Worm (Caenorhabditis elegans) whole organism, L1 larva: ENCODE data around the gene str-148.

Experiments used
- C04F5.9 ChIP-seq: sonication (generic microtip); optimal IDR thresholded peaks from 2 replicates; lab custom pipeline; 2016; ENCODE audit warnings: missing genetic modification characterization, missing compliant biosample characterization
- alr-1 ChIP-seq: fragments of 200-800 bp; sonication (Bioruptor generic); optimal IDR thresholded peaks from 2 replicates; lab custom pipeline; 2018; ENCODE audit warnings: borderline replicate concordance, mild to moderate bottlenecking, missing genetic modification characterization, missing compliant biosample characterization
- aly-2 ChIP-seq: fragments of 150-350 bp; optimal IDR thresholded peaks from 2 replicates; lab custom pipeline; 2014; ENCODE audit warnings: missing biosample characterization, missing genetic modification characterization
- ama-1 ChIP-seq: fragments of 150-350 bp; optimal IDR thresholded peaks from 2 replicates; lab custom pipeline; 2014
- blmp-1 ChIP-seq: fragments of 150-350 bp; optimal IDR thresholded peaks from 2 replicates; lab custom pipeline; 2014; ENCODE audit warnings: missing biosample characterization, missing genetic modification characterization
- ceh-8 ChIP-seq: fragments of 200-800 bp; sonication (Bioruptor generic); optimal IDR thresholded peaks from 2 replicates; lab custom pipeline; 2018; ENCODE audit warnings: mild to moderate bottlenecking, missing genetic modification characterization, moderate library complexity, missing compliant biosample characterization
- ceh-88 ChIP-seq: fragments of 200-800 bp; sonication (Bioruptor generic); IDR thresholded peaks from 2 replicates; pipeline ENCODE4 v1.3.6; 2022; ENCODE audit warnings: missing genetic modification characterization, missing compliant biosample characterization
- ces-1 ChIP-seq: fragments of 150-350 bp; optimal IDR thresholded peaks from 2 replicates; lab custom pipeline; 2014; ENCODE audit warnings: missing biosample characterization, missing genetic modification reagents, missing genetic modification characterization
- dsc-1 ChIP-seq: sonication (generic microtip); optimal IDR thresholded peaks from 2 replicates; lab custom pipeline; 2016; ENCODE audit warnings: mild to moderate bottlenecking, missing genetic modification characterization, missing compliant biosample characterization
- elt-2 ChIP-seq: sonication (generic microtip); optimal IDR thresholded peaks from 2 replicates; lab custom pipeline; 2016; ENCODE audit warnings: missing genetic modification characterization, mild to moderate bottlenecking, inconsistent platforms, missing compliant biosample characterization, missing genetic modification reagents
- elt-3 ChIP-seq, 6 experiments: fragments of 150-350 bp in 1 of 6; sonication (generic microtip); optimal IDR thresholded peaks; 2 replicates each; lab custom pipeline; 2017 to 2018; ENCODE audit warnings: missing biosample characterization in 6 of 6, missing genetic modification characterization in 6 of 6, inconsistent platforms in 1 of 6
- fkh-4 ChIP-seq: sonication (generic microtip); optimal IDR thresholded peaks from 2 replicates; lab custom pipeline; 2016; ENCODE audit warnings: missing compliant biosample characterization, missing genetic modification characterization, borderline replicate concordance
- fkh-8 ChIP-seq: sonication (generic microtip); optimal IDR thresholded peaks from 2 replicates; lab custom pipeline; 2016; ENCODE audit warnings: mild to moderate bottlenecking, missing genetic modification characterization, missing compliant biosample characterization
- fos-1 ChIP-seq: fragments of 150-350 bp; optimal IDR thresholded peaks from 2 replicates; lab custom pipeline; 2014; ENCODE audit warnings: missing biosample characterization, missing genetic modification characterization
- grh-1 ChIP-seq: fragments of 200-800 bp; sonication (Bioruptor generic); IDR thresholded peaks from 2 replicates; pipeline ENCODE4 v1.3.6; 2022; ENCODE audit warnings: missing genetic modification reagents, missing genetic modification characterization, missing compliant biosample characterization
- hlh-17 ChIP-seq: fragments of 200-800 bp; sonication (Bioruptor generic); optimal IDR thresholded peaks from 2 replicates; lab custom pipeline; 2018; ENCODE audit warnings: missing genetic modification characterization, mild to moderate bottlenecking, missing compliant biosample characterization, moderate library complexity, borderline replicate concordance
- irx-1 ChIP-seq: sonication (generic microtip); optimal IDR thresholded peaks from 2 replicates; lab custom pipeline; 2016; ENCODE audit warnings: missing genetic modification characterization, missing compliant biosample characterization
- lin-13 ChIP-seq: fragments of 150-350 bp; optimal IDR thresholded peaks from 2 replicates; lab custom pipeline; 2014; ENCODE audit warnings: missing biosample characterization, missing genetic modification reagents, missing genetic modification characterization
- lin-14 ChIP-seq: fragments of 200-800 bp; sonication (Bioruptor generic); optimal IDR thresholded peaks from 2 replicates; lab custom pipeline; 2018; ENCODE audit warnings: mild to moderate bottlenecking, missing genetic modification characterization, moderate library complexity, missing compliant biosample characterization
- lin-15B ChIP-seq: fragments of 150-350 bp; sonication (generic microtip); optimal IDR thresholded peaks from 3 replicates; lab custom pipeline; 2014; ENCODE audit warnings: missing biosample characterization, missing genetic modification characterization
- lin-39 ChIP-seq: fragments of 150-350 bp; optimal IDR thresholded peaks from 2 replicates; lab custom pipeline; 2014; ENCODE audit warnings: missing biosample characterization, missing genetic modification reagents, missing genetic modification characterization
- lsy-2 ChIP-seq, 2 experiments: fragments of 150-350 bp; optimal IDR thresholded peaks; 2 replicates each; lab custom pipeline; 2014; ENCODE audit warnings: missing biosample characterization in 2 of 2, missing genetic modification characterization in 2 of 2
- mdl-1 ChIP-seq, 2 experiments: fragments of 150-350 bp; optimal IDR thresholded peaks; 2 replicates each; lab custom pipeline; 2014 to 2017; ENCODE audit warnings: missing biosample characterization in 2 of 2, missing genetic modification characterization in 2 of 2, inconsistent platforms in 1 of 2
- nhr-12 ChIP-seq: sonication (generic microtip); optimal IDR thresholded peaks from 2 replicates; lab custom pipeline; 2017; ENCODE audit warnings: missing biosample characterization, missing genetic modification characterization
- nhr-20 ChIP-seq: sonication (generic microtip); optimal IDR thresholded peaks from 2 replicates; lab custom pipeline; 2016; ENCODE audit warnings: mild to moderate bottlenecking, missing genetic modification characterization, missing compliant biosample characterization
- nhr-237 ChIP-seq: fragments of 150-350 bp; optimal IDR thresholded peaks from 2 replicates; lab custom pipeline; 2014; ENCODE audit warnings: missing biosample characterization, missing genetic modification characterization
- nhr-47 ChIP-seq: sonication (generic microtip); optimal IDR thresholded peaks from 2 replicates; lab custom pipeline; 2016; ENCODE audit warnings: mild to moderate bottlenecking, missing genetic modification characterization, moderate library complexity, missing compliant biosample characterization
- nhr-71 ChIP-seq: sonication (generic microtip); optimal IDR thresholded peaks from 2 replicates; lab custom pipeline; 2016; ENCODE audit warnings: mild to moderate bottlenecking, missing genetic modification characterization, moderate library complexity, missing compliant biosample characterization
- nhr-77 ChIP-seq: fragments of 150-350 bp; optimal IDR thresholded peaks from 2 replicates; lab custom pipeline; 2014; ENCODE audit warnings: missing biosample characterization, missing genetic modification characterization
- nhr-85 ChIP-seq: sonication (generic microtip); peaks from one replicate; lab custom pipeline; 2016; ENCODE audit warnings: missing genetic modification characterization, inconsistent platforms, missing compliant biosample characterization
- pqm-1 ChIP-seq: sonication (generic microtip); optimal IDR thresholded peaks from 3 replicates; lab custom pipeline; 2017; ENCODE audit warnings: missing biosample characterization, missing genetic modification characterization
- rnt-1 ChIP-seq: sonication (generic microtip); optimal IDR thresholded peaks from 2 replicates; lab custom pipeline; 2016; ENCODE audit warnings: mild to moderate bottlenecking, missing genetic modification characterization, moderate library complexity, missing compliant biosample characterization
- skn-1 ChIP-seq: fragments of 150-350 bp; optimal IDR thresholded peaks from 2 replicates; lab custom pipeline; 2014; ENCODE audit warnings: missing biosample characterization, missing genetic modification characterization
- snpc-4 ChIP-seq: fragments of 150-350 bp; optimal IDR thresholded peaks from 2 replicates; lab custom pipeline; 2014; ENCODE audit warnings: missing biosample characterization, missing genetic modification characterization
- snu-23 ChIP-seq: sonication (generic microtip); optimal IDR thresholded peaks from 2 replicates; lab custom pipeline; 2016; ENCODE audit warnings: missing genetic modification characterization, missing compliant biosample characterization
- sox-4 ChIP-seq: sonication (generic microtip); optimal IDR thresholded peaks from 2 replicates; lab custom pipeline; 2016; ENCODE audit warnings: missing genetic modification characterization, missing compliant biosample characterization
- sptf-1 ChIP-seq: fragments of 150-350 bp; optimal IDR thresholded peaks from 2 replicates; lab custom pipeline; 2014; ENCODE audit warnings: missing biosample characterization, missing genetic modification characterization
- tbx-2 ChIP-seq: sonication (generic microtip); optimal IDR thresholded peaks from 2 replicates; lab custom pipeline; 2016; ENCODE audit warnings: missing genetic modification characterization, missing compliant biosample characterization
- tlp-1 ChIP-seq: fragments of 150-350 bp; optimal IDR thresholded peaks from 2 replicates; lab custom pipeline; 2014; ENCODE audit warnings: missing biosample characterization, missing genetic modification characterization
- unc-130 ChIP-seq: fragments of 150-350 bp; optimal IDR thresholded peaks from 2 replicates; lab custom pipeline; 2017; ENCODE audit warnings: missing biosample characterization, missing genetic modification characterization, inconsistent platforms
- unc-30 ChIP-seq: sonication (generic microtip); optimal IDR thresholded peaks from 2 replicates; lab custom pipeline; 2017; ENCODE audit warnings: missing biosample characterization, missing genetic modification characterization
- vab-15 ChIP-seq: sonication (generic microtip); optimal IDR thresholded peaks from 2 replicates; lab custom pipeline; 2017; ENCODE audit warnings: missing genotype, mild to moderate bottlenecking, missing genetic modification characterization, missing compliant biosample characterization
- xbp-1 ChIP-seq: sonication (generic microtip); optimal IDR thresholded peaks from 2 replicates; lab custom pipeline; 2016; ENCODE audit warnings: missing genetic modification characterization, missing compliant biosample characterization
- zip-4 ChIP-seq: fragments of 200-800 bp; sonication (Bioruptor generic); optimal IDR thresholded peaks from 2 replicates; lab custom pipeline; 2018; ENCODE audit warnings: mild to moderate bottlenecking, missing genetic modification characterization, moderate library complexity, missing compliant biosample characterization
- ztf-11 ChIP-seq, 2 experiments: sonication (generic microtip); optimal IDR thresholded peaks; 2 replicates each; lab custom pipeline; 2016 to 2017; ENCODE audit warnings: missing genetic modification characterization in 2 of 2, missing biosample characterization in 1 of 2, missing compliant biosample characterization in 1 of 2
- ztf-4 ChIP-seq: fragments of 150-350 bp; optimal IDR thresholded peaks from 2 replicates; lab custom pipeline; 2014; ENCODE audit warnings: missing biosample characterization, missing genetic modification characterization

The str-148 gene

DNA sequence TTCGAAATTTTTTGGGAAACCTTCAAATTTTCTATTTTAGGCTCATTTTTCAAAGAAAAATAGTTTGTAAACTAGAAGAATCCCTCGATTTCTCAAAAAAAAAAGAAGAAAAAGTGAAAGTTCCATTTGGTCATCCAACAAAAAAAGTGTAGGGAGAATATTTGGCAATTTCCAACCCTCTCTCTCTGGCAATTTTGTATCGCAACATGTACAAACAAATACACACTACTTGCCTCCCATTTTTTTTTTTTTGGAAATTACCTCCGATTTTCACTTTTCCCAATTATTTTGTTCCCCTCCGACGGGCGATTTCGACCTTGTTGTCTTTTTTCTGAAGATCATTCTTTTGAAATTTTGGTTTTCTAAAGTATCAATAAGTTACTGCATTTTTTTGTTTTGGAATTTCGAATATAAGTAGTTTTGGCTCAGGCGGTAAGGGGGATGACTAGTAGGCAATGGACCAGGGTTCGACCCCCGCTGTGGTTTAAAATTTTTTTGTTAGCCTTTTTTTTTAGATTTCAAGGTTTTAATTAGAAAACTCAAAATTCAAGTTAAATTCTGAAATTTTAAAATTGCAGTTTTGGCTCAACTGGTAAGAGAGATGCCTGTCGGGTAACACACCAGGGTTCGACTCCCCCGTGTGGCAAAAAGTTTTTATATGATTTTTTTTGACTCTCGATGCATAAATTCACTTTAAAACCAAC, 42.9 kb downstream of the str-148 start (continued):
- no peak for TF ChIP-seq nhr-47
- no peak for TF ChIP-seq C04F5.9 (tag; lab: Kevin White, UChicago)
- no peak for TF ChIP-seq vab-15 (tag; lab: Kevin White, UChicago)
- TF ChIP-seq pqm-1 (tag; lab: Kevin White, UChicago) = no peak
- no peak for TF ChIP-seq ces-1 (GFP tag; lab: Kevin White, UChicago)
- TF ChIP-seq zip-4 = no peak
- no peak for TF ChIP-seq lin-39 (tag; lab: Kevin White, UChicago)
- peak; percentile 81 for TF ChIP-seq nhr-85 (tag; lab: Kevin White, UChicago)
- no peak for TF ChIP-seq nhr-237 (tag; lab: Kevin White, UChicago)
- TF ChIP-seq sox-4 (tag; lab: Kevin White, UChicago) = no peak
- TF ChIP-seq fos-1 (tag; lab: Kevin White, UChicago) = no peak
- no peak for TF ChIP-seq ztf-4 (tag; lab: Kevin White, UChicago)
- peak; percentile 17 to 18 for TF ChIP-seq lsy-2 (tag; optimal IDR thresholded peaks at IDR 0.05; lab: Kevin White, UChicago)
- no peak for TF ChIP-seq alr-1 (tag; lab: Kevin White, UChicago)
- no peak for TF ChIP-seq unc-130 (tag; lab: Kevin White, UChicago)
- TF ChIP-seq xbp-1 = no peak
- no peak for TF ChIP-seq unc-30 (tag; lab: Kevin White, UChicago)
- TF ChIP-seq lin-14 = peak; percentile 61
- TF ChIP-seq lin-15B (tag; lab: Kevin White, UChicago) = no peak
- no peak for TF ChIP-seq elt-3 (tag; optimal IDR thresholded peaks at IDR 0.05; lab: Kevin White, UChicago)
- no peak for TF ChIP-seq ztf-11 (tag; optimal IDR thresholded peaks at IDR 0.05; lab: Kevin White, UChicago)
- TF ChIP-seq grh-1 (GFP tag; lab: Robert Waterston, UW) = 0 out of 2 replicates have a peak, but pooled peaks have one; percentile 35
- no peak for TF ChIP-seq sptf-1
- no peak for TF ChIP-seq rnt-1 (tag; lab: Kevin White, UChicago)
- no peak for TF ChIP-seq dsc-1 (tag; lab: Kevin White, UChicago)
- TF ChIP-seq aly-2 (tag; lab: Kevin White, UChicago) = no peak
- no peak for TF ChIP-seq fkh-4 (tag; lab: Kevin White, UChicago)
- TF ChIP-seq hlh-17 (GFP tag; lab: Kevin White, UChicago) = no peak

DNA sequence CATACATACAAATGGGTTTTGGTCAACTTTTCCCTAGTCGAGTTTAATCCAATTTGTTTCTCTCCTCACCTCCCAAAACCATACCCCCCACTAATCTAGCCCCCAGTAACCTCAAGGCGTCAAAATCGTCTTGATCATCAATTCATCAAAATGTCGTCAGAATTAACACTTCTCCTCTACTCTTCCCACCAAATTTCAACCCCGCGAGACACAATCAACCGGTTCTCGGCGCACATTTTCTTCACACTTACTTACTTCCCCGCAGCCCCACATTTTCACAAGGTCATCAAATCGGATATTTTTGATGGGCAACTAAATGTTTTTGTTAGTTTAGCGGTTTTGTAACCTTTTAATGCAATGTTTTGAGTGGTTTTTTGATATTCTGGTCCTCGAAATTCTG, 45.0 kb downstream of the str-148 start:
- TF ChIP-seq elt-2 (tag; lab: Kevin White, UChicago) (no peak), lsy-2 (tag; optimal IDR thresholded peaks at IDR 0.05; lab: Kevin White, UChicago) (peak in 1 of 2 experiments; percentile 4), mdl-1 (tag; optimal IDR thresholded peaks at IDR 0.05; lab: Kevin White, UChicago) (no peak), grh-1 (GFP tag; lab: Robert Waterston, UW) (peak; percentile 63), ama-1 (lab: Kevin White, UChicago) (no peak), fkh-8 (tag; lab: Kevin White, UChicago) (no peak), ceh-88 (no peak), snu-23 (GFP tag; lab: Kevin White, UChicago) (peak; percentile 37), irx-1 (tag; lab: Kevin White, UChicago) (no peak), xbp-1 (no peak), nhr-71 (no peak), tbx-2 (no peak), nhr-237 (tag; lab: Kevin White, UChicago) (no peak), lin-13 (GFP tag; lab: Kevin White, UChicago) (peak; percentile 15), lin-14 (peak; percentile 70), dsc-1 (tag; lab: Kevin White, UChicago) (no peak), vab-15 (tag; lab: Kevin White, UChicago) (peak; percentile 53), tlp-1 (tag; lab: Kevin White, UChicago) (no peak), nhr-85 (tag; lab: Kevin White, UChicago) (peak; percentile 88), nhr-12 (tag; lab: Kevin White, UChicago) (no peak), sox-4 (tag; lab: Kevin White, UChicago) (no peak), snpc-4 (tag; lab: Kevin White, UChicago) (peak; percentile 48), elt-3 (tag; optimal IDR thresholded peaks at IDR 0.05; lab: Kevin White, UChicago) (peak in 2 of 6 experiments; percentile 8 to 16), zip-4 (no peak), ceh-8 (GFP tag; lab: Kevin White, UChicago) (no peak), skn-1 (peak; percentile 26), nhr-77 (no peak), nhr-20 (peak; percentile 23), blmp-1 (tag; lab: Kevin White, UChicago) (peak; percentile 68)
